Fruit fly (Drosophila melanogaster): ENCODE results near the gene Pex12.

The Pex12 gene

DNA sequence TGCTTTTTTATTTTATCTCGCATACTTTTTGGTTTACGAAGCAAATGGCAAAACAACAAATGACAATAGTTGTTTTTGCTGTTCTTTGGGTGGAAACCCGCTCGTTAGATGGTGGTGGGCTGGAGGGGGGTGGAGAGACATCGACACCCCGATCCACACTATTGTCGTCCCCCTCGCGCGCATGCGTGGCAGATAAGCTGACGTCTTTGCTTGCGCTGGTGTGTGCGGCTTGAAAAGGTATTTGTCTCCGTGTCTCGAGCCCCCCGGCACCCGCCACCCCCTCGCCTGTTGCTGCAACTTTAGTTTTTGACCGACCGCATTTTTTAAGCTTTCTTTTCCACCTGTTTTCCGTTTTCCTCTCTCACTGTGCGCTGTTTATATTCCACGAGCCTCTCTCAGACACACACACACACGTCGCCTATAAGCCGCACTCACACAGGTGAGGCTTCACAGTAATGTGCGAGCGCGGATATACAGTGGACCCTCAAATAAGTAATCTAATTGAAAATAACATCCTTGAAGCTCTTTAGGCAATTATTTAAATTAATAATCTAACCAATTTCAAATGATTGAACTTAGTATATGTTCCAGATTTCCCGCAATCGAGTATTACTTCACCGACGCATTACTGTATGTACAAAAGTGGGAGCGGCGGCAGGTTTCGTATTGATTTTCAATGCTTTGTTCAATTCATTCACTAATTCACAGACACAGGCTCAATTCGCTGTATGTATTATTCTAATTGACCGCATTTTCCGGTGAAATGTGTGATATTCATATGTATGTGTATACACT is 51.4 kb downstream of the Pex12 start (continued):
- TF ChIP-seq unpg (GFP tag; optimal IDR thresholded peaks at IDR 0.05) (peak; percentile 94), row (GFP tag; IDR thresholded peaks at IDR 0.05) (peak; percentile 95), Sox100B (GFP tag; optimal IDR thresholded peaks at IDR 0.05) (peak; percentile 85), Kr (GFP tag; optimal IDR thresholded peaks at IDR 0.05) (no peak), CG1233 (GFP tag; optimal IDR thresholded peaks at IDR 0.05) (peak; percentile 93), CG6272 (GFP tag; IDR thresholded peaks at IDR 0.05) (peak; percentile 94), CG15696 (tag; optimal IDR thresholded peaks at IDR 0.05) (peak; percentile 89), CG2120 (GFP tag; optimal IDR thresholded peaks at IDR 0.05) (peak; percentile 96), CG13123 (GFP tag; optimal IDR thresholded peaks at IDR 0.05) (peak; percentile 83), NC2α (GFP tag; optimal IDR thresholded peaks at IDR 0.05) (peak; percentile 76), Taf1 (GFP tag; IDR thresholded peaks at IDR 0.05) (peak; percentile 91), Drgx (GFP tag; IDR thresholded peaks at IDR 0.05) (peak; percentile 97), Nf-YB (GFP tag; optimal IDR thresholded peaks at IDR 0.05) (peak; percentile 73), Max (GFP tag; optimal IDR thresholded peaks at IDR 0.05) (peak; percentile 89), CG1529 (GFP tag; optimal IDR thresholded peaks at IDR 0.05) (peak; percentile 85), Adf1 (GFP tag; IDR thresholded peaks at IDR 0.05) (peak; percentile 67), Atf-2 (GFP tag; optimal IDR thresholded peaks at IDR 0.05) (peak; percentile 87), CG3995 (GFP tag; optimal IDR thresholded peaks at IDR 0.05) (peak; percentile 37), ash1 (GFP tag; optimal IDR thresholded peaks at IDR 0.05) (peak; percentile 6), scrt (GFP tag; optimal IDR thresholded peaks at IDR 0.05) (peak; percentile 89), sr (GFP tag; IDR thresholded peaks at IDR 0.05) (peak; percentile 78; the same call in 2 of the 3 replicates), chm (GFP tag; IDR thresholded peaks at IDR 0.05) (peak; percentile 94), fd3F (GFP tag; optimal IDR thresholded peaks at IDR 0.05) (peak; percentile 91), Dfd (GFP tag; optimal IDR thresholded peaks at IDR 0.05) (no peak), CG7987 (GFP tag; optimal IDR thresholded peaks at IDR 0.05) (peak; percentile 84), phol (tag; optimal IDR thresholded peaks at IDR 0.05) (peak; percentile 89), CG10431 (GFP tag; optimal IDR thresholded peaks at IDR 0.05) (peak; percentile 70), Xbp1 (GFP tag; optimal IDR thresholded peaks at IDR 0.05) (peak; percentile 94), Vsx1 (GFP tag; optimal IDR thresholded peaks at IDR 0.05) (peak; percentile 46), HmgZ (tag; optimal IDR thresholded peaks at IDR 0.05) (peak; percentile 94), Hmr (GFP tag; optimal IDR thresholded peaks at IDR 0.05) (peak; percentile 92), CG13894 (tag; optimal IDR thresholded peaks at IDR 0.05) (peak; percentile 89), mirr (GFP tag; optimal IDR thresholded peaks at IDR 0.05) (peak; percentile 91), CG1832 (GFP tag; optimal IDR thresholded peaks at IDR 0.05) (peak; percentile 81), D19A (tag; optimal IDR thresholded peaks at IDR 0.05) (peak; percentile 80), yki (optimal IDR thresholded peaks at IDR 0.05) (no peak), schlank (tag; optimal IDR thresholded peaks at IDR 0.05) (peak; percentile 90), CG8089 (GFP tag; optimal IDR thresholded peaks at IDR 0.05) (peak; percentile 71), pros (GFP tag; optimal IDR thresholded peaks at IDR 0.05) (peak; percentile 80), gt (GFP tag; IDR thresholded peaks at IDR 0.05) (peak; percentile 68; the same call in 1 of the 2 replicates), Dll (GFP tag; IDR thresholded peaks at IDR 0.05; ENCODE audit: partially characterized antibody) (no peak), CG4617 (GFP tag; optimal IDR thresholded peaks at IDR 0.05; ENCODE audit: borderline replicate concordance) (peak; percentile 50), tup (GFP tag; optimal IDR thresholded peaks at IDR 0.05) (peak; percentile 85), CG7372 (GFP tag; IDR thresholded peaks at IDR 0.05) (peak; percentile 93), CG13287 (GFP tag; IDR thresholded peaks at IDR 0.05; ENCODE audit: partially characterized antibody) (peak; percentile 12; the same call in 1 of the 2 replicates), CG4404 (GFP tag; IDR thresholded peaks at IDR 0.05) (peak; percentile 93), CG13424 (tag; optimal IDR thresholded peaks at IDR 0.05) (peak; percentile 96), cas (GFP tag; IDR thresholded peaks at IDR 0.05) (peak; percentile 85), B-H2 (GFP tag; optimal IDR thresholded peaks at IDR 0.05) (peak; percentile 88)
